Worm (Caenorhabditis elegans): ENCODE results near the gene unc-17.

- TF ChIP-seq ets-4 (GFP tag; optimal IDR thresholded peaks at IDR 0.05) = no peak
- TF ChIP-seq T26A5.8 (tag; optimal IDR thresholded peaks at IDR 0.05) = no peak
- no peak for TF ChIP-seq mcd-1 (GFP tag; IDR thresholded peaks at IDR 0.05)
- TF ChIP-seq F57C9.4 (tag; optimal IDR thresholded peaks at IDR 0.05) = no peak
- no peak for TF ChIP-seq unc-62 (GFP tag; optimal IDR thresholded peaks at IDR 0.05)
- no peak for TF ChIP-seq tbp1 (GFP tag; optimal IDR thresholded peaks at IDR 0.05)
- TF ChIP-seq egl-44 (GFP tag; IDR thresholded peaks at IDR 0.05) = no peak
- TF ChIP-seq ekl-4 (GFP tag; IDR thresholded peaks at IDR 0.05) = no peak
- no peak for TF ChIP-seq nfya-1 (tag; optimal IDR thresholded peaks at IDR 0.05; ENCODE audit: borderline replicate concordance, insufficient read depth)
- no peak for TF ChIP-seq B0336.3 (GFP tag; IDR thresholded peaks at IDR 0.05)
- TF ChIP-seq F49E8.2 (tag; optimal IDR thresholded peaks at IDR 0.05; ENCODE audit: insufficient read depth) = no peak
- TF ChIP-seq mes-4 (tag; optimal IDR thresholded peaks at IDR 0.05) = no peak
- TF ChIP-seq lin-35 (GFP tag; optimal IDR thresholded peaks at IDR 0.05) = no peak
- no peak for TF ChIP-seq K12H6.12 (tag; optimal IDR thresholded peaks at IDR 0.05)
Observed at ce11 chrIV:3578155-3578554, 46.3 kb downstream of the unc-17 start, which contains the start of gene Y37E11B.2.
